Worm (Caenorhabditis elegans) whole organism, L1 larva: ENCODE measurements around the gene nud-1.
A peak's percentile ranks its signal among the peaks of the same experiment; 100 is the strongest.
"Not testable (repeated sequence)": the region's sequence is repeated elsewhere in the genome, so short reads cannot be mapped to it uniquely, and the experiment has no call there.

Source experiments
- fos-1 ChIP-seq: fragments of 150-350 bp; optimal IDR thresholded peaks from 2 replicates; lab custom pipeline; 2014; ENCODE audit warnings: missing biosample characterization, missing genetic modification characterization
- grh-1 ChIP-seq: fragments of 200-800 bp; sonication (Bioruptor generic); IDR thresholded peaks from 2 replicates; pipeline ENCODE4 v1.3.6; 2022; ENCODE audit warnings: missing genetic modification reagents, missing genetic modification characterization, missing compliant biosample characterization
- hpl-2 ChIP-seq: fragments of 150-350 bp; optimal IDR thresholded peaks from 2 replicates; lab custom pipeline; 2014; ENCODE audit warnings: missing biosample characterization, missing genetic modification reagents, missing genetic modification characterization
- mdl-1 ChIP-seq, 2 experiments: fragments of 150-350 bp; optimal IDR thresholded peaks; 2 replicates each; lab custom pipeline; 2014 to 2017; ENCODE audit warnings: missing biosample characterization in 2 of 2, missing genetic modification characterization in 2 of 2, inconsistent platforms in 1 of 2
- nhr-19 ChIP-seq: fragments of 200-800 bp; sonication (Bioruptor generic); conservative IDR thresholded peaks from 2 replicates; pipeline ENCODE4 v1.3.6; 2022; ENCODE audit warnings: missing genetic modification characterization, missing compliant biosample characterization
- nhr-237 ChIP-seq: fragments of 150-350 bp; optimal IDR thresholded peaks from 2 replicates; lab custom pipeline; 2014; ENCODE audit warnings: missing biosample characterization, missing genetic modification characterization
- nhr-28 ChIP-seq: fragments of 150-350 bp; optimal IDR thresholded peaks from 2 replicates; lab custom pipeline; 2014; ENCODE audit warnings: missing biosample characterization, missing genetic modification characterization
- snpc-4 ChIP-seq: fragments of 150-350 bp; optimal IDR thresholded peaks from 2 replicates; lab custom pipeline; 2014; ENCODE audit warnings: missing biosample characterization, missing genetic modification characterization
- sptf-1 ChIP-seq: fragments of 150-350 bp; optimal IDR thresholded peaks from 2 replicates; lab custom pipeline; 2014; ENCODE audit warnings: missing biosample characterization, missing genetic modification characterization
- ztf-4 ChIP-seq: fragments of 150-350 bp; optimal IDR thresholded peaks from 2 replicates; lab custom pipeline; 2014; ENCODE audit warnings: missing biosample characterization, missing genetic modification characterization

ce11 chrIII:13296289-13296874 lies 44.9 kb upstream of the nud-1 start, which contains the start of gene npp-18:
- TF ChIP-seq nhr-28 (tag; lab: Kevin White, UChicago); sptf-1 (tag; lab: Kevin White, UChicago); hpl-2 (GFP tag; lab: Kevin White, UChicago): not testable (repeated sequence)
- TF ChIP-seq grh-1 (GFP tag; lab: Robert Waterston, UW), result peak; percentile 73
- TF ChIP-seq snpc-4 (tag; lab: Kevin White, UChicago), result peak; percentile 38
- peak; percentile 28 for TF ChIP-seq nhr-237 (tag; lab: Kevin White, UChicago)
- peak; percentile 84 for TF ChIP-seq nhr-19
- TF ChIP-seq fos-1 (tag; lab: Kevin White, UChicago), result peak; percentile 23
- peak; percentile 26 for TF ChIP-seq ztf-4
- TF ChIP-seq mdl-1 (tag; optimal IDR thresholded peaks at IDR 0.05; lab: Kevin White, UChicago), result peak in 1 of 2 experiments; percentile 28
